Worm (Caenorhabditis elegans) whole organism, L1 larva: ENCODE results near the gene C51E3.6.

Experiments
- C04F5.9 ChIP-seq: sonication (generic microtip); optimal IDR thresholded peaks from 2 replicates; lab custom pipeline; 2016; ENCODE audit warnings: missing genetic modification characterization, missing compliant biosample characterization
- C16A3.4 ChIP-seq: fragments of 150-350 bp; optimal IDR thresholded peaks from 2 replicates; lab custom pipeline; 2014; ENCODE audit warnings: missing biosample characterization, missing genetic modification characterization
- aly-2 ChIP-seq: fragments of 150-350 bp; optimal IDR thresholded peaks from 2 replicates; lab custom pipeline; 2014; ENCODE audit warnings: missing biosample characterization, missing genetic modification characterization
- ama-1 ChIP-seq: fragments of 150-350 bp; optimal IDR thresholded peaks from 2 replicates; lab custom pipeline; 2014
- ceh-8 ChIP-seq: fragments of 200-800 bp; sonication (Bioruptor generic); optimal IDR thresholded peaks from 2 replicates; lab custom pipeline; 2018; ENCODE audit warnings: mild to moderate bottlenecking, missing genetic modification characterization, moderate library complexity, missing compliant biosample characterization
- ceh-88 ChIP-seq: fragments of 200-800 bp; sonication (Bioruptor generic); IDR thresholded peaks from 2 replicates; pipeline ENCODE4 v1.3.6; 2022; ENCODE audit warnings: missing genetic modification characterization, missing compliant biosample characterization
- ceh-90 ChIP-seq: sonication (generic microtip); optimal IDR thresholded peaks from 2 replicates; lab custom pipeline; 2016; ENCODE audit warnings: missing genetic modification characterization, missing compliant biosample characterization
- dpl-1 ChIP-seq, 3 experiments: fragments of 150-350 bp in 2 of 3; sonication (generic microtip) in 1 of 3; optimal IDR thresholded peaks; 2 replicates each; lab custom pipeline; 2014 to 2017; ENCODE audit warnings: missing biosample characterization in 3 of 3, missing genetic modification characterization in 3 of 3, missing genetic modification reagents in 3 of 3
- dsc-1 ChIP-seq: sonication (generic microtip); optimal IDR thresholded peaks from 2 replicates; lab custom pipeline; 2016; ENCODE audit warnings: mild to moderate bottlenecking, missing genetic modification characterization, missing compliant biosample characterization
- efl-1 ChIP-seq, 4 experiments: fragments of 150-350 bp; optimal IDR thresholded peaks in 3 of 4; peaks in 1 of 4; 1 replicate in 1 of 4; 2 replicates in 3 of 4; lab custom pipeline; 2014; ENCODE audit warnings: missing biosample characterization in 2 of 4, missing genetic modification characterization in 2 of 4, missing genetic modification reagents in 2 of 4
- egl-13 ChIP-seq: sonication (generic microtip); optimal IDR thresholded peaks from 2 replicates; lab custom pipeline; 2016; ENCODE audit warnings: missing genotype, missing genetic modification reagents, missing genetic modification characterization, missing compliant biosample characterization
- elt-2 ChIP-seq: sonication (generic microtip); optimal IDR thresholded peaks from 2 replicates; lab custom pipeline; 2016; ENCODE audit warnings: missing genetic modification characterization, mild to moderate bottlenecking, inconsistent platforms, missing compliant biosample characterization, missing genetic modification reagents
- elt-3 ChIP-seq, 6 experiments: fragments of 150-350 bp in 1 of 6; sonication (generic microtip); optimal IDR thresholded peaks; 2 replicates each; lab custom pipeline; 2017 to 2018; ENCODE audit warnings: missing biosample characterization in 6 of 6, missing genetic modification characterization in 6 of 6, inconsistent platforms in 1 of 6
- fkh-10 ChIP-seq: sonication (generic microtip); optimal IDR thresholded peaks from 2 replicates; lab custom pipeline; 2017; ENCODE audit warnings: missing biosample characterization, missing genetic modification reagents, missing genetic modification characterization
- fkh-4 ChIP-seq: sonication (generic microtip); optimal IDR thresholded peaks from 2 replicates; lab custom pipeline; 2016; ENCODE audit warnings: missing compliant biosample characterization, missing genetic modification characterization, borderline replicate concordance
- fkh-8 ChIP-seq: sonication (generic microtip); optimal IDR thresholded peaks from 2 replicates; lab custom pipeline; 2016; ENCODE audit warnings: mild to moderate bottlenecking, missing genetic modification characterization, missing compliant biosample characterization
- grh-1 ChIP-seq: fragments of 200-800 bp; sonication (Bioruptor generic); IDR thresholded peaks from 2 replicates; pipeline ENCODE4 v1.3.6; 2022; ENCODE audit warnings: missing genetic modification reagents, missing genetic modification characterization, missing compliant biosample characterization
- lin-14 ChIP-seq: fragments of 200-800 bp; sonication (Bioruptor generic); optimal IDR thresholded peaks from 2 replicates; lab custom pipeline; 2018; ENCODE audit warnings: mild to moderate bottlenecking, missing genetic modification characterization, moderate library complexity, missing compliant biosample characterization
- lir-3 ChIP-seq: sonication (generic microtip); optimal IDR thresholded peaks from 2 replicates; lab custom pipeline; 2016; ENCODE audit warnings: mild to moderate bottlenecking, missing genetic modification characterization, moderate library complexity, missing compliant biosample characterization; ENCODE audit not compliant: poor library complexity
- mef-2 ChIP-seq: fragments of 150-350 bp; optimal IDR thresholded peaks from 2 replicates; lab custom pipeline; 2014; ENCODE audit warnings: missing biosample characterization, missing genetic modification characterization
- nhr-12 ChIP-seq: sonication (generic microtip); optimal IDR thresholded peaks from 2 replicates; lab custom pipeline; 2017; ENCODE audit warnings: missing biosample characterization, missing genetic modification characterization
- nhr-237 ChIP-seq: fragments of 150-350 bp; optimal IDR thresholded peaks from 2 replicates; lab custom pipeline; 2014; ENCODE audit warnings: missing biosample characterization, missing genetic modification characterization
- nhr-47 ChIP-seq: sonication (generic microtip); optimal IDR thresholded peaks from 2 replicates; lab custom pipeline; 2016; ENCODE audit warnings: mild to moderate bottlenecking, missing genetic modification characterization, moderate library complexity, missing compliant biosample characterization
- nhr-71 ChIP-seq: sonication (generic microtip); optimal IDR thresholded peaks from 2 replicates; lab custom pipeline; 2016; ENCODE audit warnings: mild to moderate bottlenecking, missing genetic modification characterization, moderate library complexity, missing compliant biosample characterization
- nhr-77 ChIP-seq: fragments of 150-350 bp; optimal IDR thresholded peaks from 2 replicates; lab custom pipeline; 2014; ENCODE audit warnings: missing biosample characterization, missing genetic modification characterization
- nhr-84 ChIP-seq: sonication (generic microtip); optimal IDR thresholded peaks from 2 replicates; lab custom pipeline; 2017; ENCODE audit warnings: missing biosample characterization, missing genetic modification characterization
- nhr-85 ChIP-seq: sonication (generic microtip); peaks from one replicate; lab custom pipeline; 2016; ENCODE audit warnings: missing genetic modification characterization, inconsistent platforms, missing compliant biosample characterization
- nhr-90 ChIP-seq: sonication (generic microtip); optimal IDR thresholded peaks from 2 replicates; lab custom pipeline; 2016; ENCODE audit warnings: mild to moderate bottlenecking, missing genetic modification characterization, missing compliant biosample characterization; ENCODE audit not compliant: poor library complexity
- pag-3 ChIP-seq: sonication (generic microtip); optimal IDR thresholded peaks from 2 replicates; lab custom pipeline; 2017; ENCODE audit warnings: missing genetic modification characterization, mild to moderate bottlenecking, missing compliant biosample characterization, antibody characterized with exemption, borderline replicate concordance; ENCODE audit not compliant: insufficient read depth
- pax-3 ChIP-seq: fragments of 200-800 bp; sonication (Bioruptor generic); optimal IDR thresholded peaks from 2 replicates; lab custom pipeline; 2018; ENCODE audit warnings: mild to moderate bottlenecking, missing genetic modification characterization, moderate library complexity, missing compliant biosample characterization
- pqm-1 ChIP-seq: sonication (generic microtip); optimal IDR thresholded peaks from 3 replicates; lab custom pipeline; 2017; ENCODE audit warnings: missing biosample characterization, missing genetic modification characterization
- skn-1 ChIP-seq: fragments of 150-350 bp; optimal IDR thresholded peaks from 2 replicates; lab custom pipeline; 2014; ENCODE audit warnings: missing biosample characterization, missing genetic modification characterization
- snpc-4 ChIP-seq: fragments of 150-350 bp; optimal IDR thresholded peaks from 2 replicates; lab custom pipeline; 2014; ENCODE audit warnings: missing biosample characterization, missing genetic modification characterization
- snu-23 ChIP-seq: sonication (generic microtip); optimal IDR thresholded peaks from 2 replicates; lab custom pipeline; 2016; ENCODE audit warnings: missing genetic modification characterization, missing compliant biosample characterization
- sox-4 ChIP-seq: sonication (generic microtip); optimal IDR thresholded peaks from 2 replicates; lab custom pipeline; 2016; ENCODE audit warnings: missing genetic modification characterization, missing compliant biosample characterization
- sptf-1 ChIP-seq: fragments of 150-350 bp; optimal IDR thresholded peaks from 2 replicates; lab custom pipeline; 2014; ENCODE audit warnings: missing biosample characterization, missing genetic modification characterization
- sup-37 ChIP-seq: fragments of 200-800 bp; sonication (Bioruptor generic); optimal IDR thresholded peaks from 2 replicates; lab custom pipeline; 2018; ENCODE audit warnings: mild to moderate bottlenecking, missing genetic modification characterization, missing compliant biosample characterization
- swsn-7 ChIP-seq: sonication (generic microtip); optimal IDR thresholded peaks from 2 replicates; lab custom pipeline; 2016; ENCODE audit warnings: missing genetic modification characterization, missing compliant biosample characterization
- tbx-2 ChIP-seq: sonication (generic microtip); optimal IDR thresholded peaks from 2 replicates; lab custom pipeline; 2016; ENCODE audit warnings: missing genetic modification characterization, missing compliant biosample characterization
- unc-130 ChIP-seq: fragments of 150-350 bp; optimal IDR thresholded peaks from 2 replicates; lab custom pipeline; 2017; ENCODE audit warnings: missing biosample characterization, missing genetic modification characterization, inconsistent platforms
- unc-86 ChIP-seq: sonication (generic microtip); optimal IDR thresholded peaks from 2 replicates; lab custom pipeline; 2016; ENCODE audit warnings: missing genetic modification characterization, missing compliant biosample characterization
- xbp-1 ChIP-seq: sonication (generic microtip); optimal IDR thresholded peaks from 2 replicates; lab custom pipeline; 2016; ENCODE audit warnings: missing genetic modification characterization, missing compliant biosample characterization
- ztf-11 ChIP-seq, 2 experiments: sonication (generic microtip); optimal IDR thresholded peaks; 2 replicates each; lab custom pipeline; 2016 to 2017; ENCODE audit warnings: missing genetic modification characterization in 2 of 2, missing biosample characterization in 1 of 2, missing compliant biosample characterization in 1 of 2
- ztf-4 ChIP-seq: fragments of 150-350 bp; optimal IDR thresholded peaks from 2 replicates; lab custom pipeline; 2014; ENCODE audit warnings: missing biosample characterization, missing genetic modification characterization

The C51E3.6 gene

ce11 chrV:10152278-10152677, 14.0 kb downstream of the C51E3.6 start, which contains the start of gene srsx-28:
Gene srsx-28, plus strand, starts transcription at chrV:10152578.
- TF ChIP-seq ztf-11 (tag; optimal IDR thresholded peaks at IDR 0.05; lab: Kevin White, UChicago): no peak
- no peak for TF ChIP-seq efl-1 (optimal IDR thresholded peaks at IDR 0.05; lab: Kevin White, UChicago)
- TF ChIP-seq efl-1 (GFP tag; optimal IDR thresholded peaks at IDR 0.05 in 1 of 2; lab: Kevin White, UChicago): no peak
- TF ChIP-seq mef-2 (tag; lab: Kevin White, UChicago): no peak
- no peak for TF ChIP-seq nhr-47 (tag; lab: Kevin White, UChicago)
- no peak for TF ChIP-seq sox-4 (tag; lab: Kevin White, UChicago)
- no peak for TF ChIP-seq unc-130 (tag; lab: Kevin White, UChicago)
- no peak for TF ChIP-seq pax-3 (tag; lab: Kevin White, UChicago)
- no peak for TF ChIP-seq xbp-1 (tag; lab: Kevin White, UChicago)
- TF ChIP-seq lir-3 (tag; lab: Kevin White, UChicago): no peak
- no peak for TF ChIP-seq fkh-4 (tag; lab: Kevin White, UChicago)

ce11 chrV:10149728-10150127, 16.5 kb downstream of the C51E3.6 start, which contains the start of gene srsx-27:
Gene srsx-27, plus strand, starts transcription at chrV:10150028.
- TF ChIP-seq tbx-2 (tag; lab: Kevin White, UChicago) (no peak), nhr-77 (tag; lab: Kevin White, UChicago) (no peak), swsn-7 (tag; lab: Kevin White, UChicago) (no peak), skn-1 (no peak), sptf-1 (tag; lab: Kevin White, UChicago) (no peak), nhr-237 (tag; lab: Kevin White, UChicago) (no peak), dsc-1 (no peak), elt-3 (tag; optimal IDR thresholded peaks at IDR 0.05; lab: Kevin White, UChicago) (no peak), grh-1 (GFP tag; lab: Robert Waterston, UW) (no peak), nhr-12 (no peak), lin-14 (no peak), sup-37 (GFP tag; lab: Kevin White, UChicago) (no peak), ceh-88 (GFP tag; lab: Robert Waterston, UW) (no peak), ztf-4 (tag; lab: Kevin White, UChicago) (no peak), pqm-1 (tag; lab: Kevin White, UChicago) (no peak)
- TF ChIP-seq, all 84 proteins: peak for 0

- peak; percentile 37 for TF ChIP-seq nhr-47 (tag; lab: Kevin White, UChicago)
- no peak for TF ChIP-seq pag-3 (tag; lab: Kevin White, UChicago)
- TF ChIP-seq unc-86 (tag; lab: Kevin White, UChicago): no peak
- TF ChIP-seq nhr-85 (tag; lab: Kevin White, UChicago): no peak
- TF ChIP-seq fkh-4 (tag; lab: Kevin White, UChicago): no peak
- TF ChIP-seq dsc-1: no peak
- TF ChIP-seq C04F5.9 (tag; lab: Kevin White, UChicago): no peak
- TF ChIP-seq C16A3.4 (tag; lab: Kevin White, UChicago): no peak
- no peak for TF ChIP-seq ztf-4 (tag; lab: Kevin White, UChicago)
- TF ChIP-seq nhr-84 (tag; lab: Kevin White, UChicago): no peak
- TF ChIP-seq fkh-8 (tag; lab: Kevin White, UChicago): peak; percentile 56
- no peak for TF ChIP-seq nhr-12
- TF ChIP-seq aly-2 (tag; lab: Kevin White, UChicago): no peak
- TF ChIP-seq unc-130 (tag; lab: Kevin White, UChicago): no peak
- TF ChIP-seq ceh-90: peak; percentile 14
- TF ChIP-seq sptf-1 (tag; lab: Kevin White, UChicago): no peak
- TF ChIP-seq snpc-4 (tag; lab: Kevin White, UChicago): no peak
- TF ChIP-seq elt-2 (tag; lab: Kevin White, UChicago): no peak
- peak; percentile 51 for TF ChIP-seq ceh-8 (GFP tag; lab: Kevin White, UChicago)
- no peak for TF ChIP-seq nhr-90
- TF ChIP-seq fkh-10: no peak
- TF ChIP-seq dpl-1 (GFP tag; optimal IDR thresholded peaks at IDR 0.05; lab: Kevin White, UChicago): no peak
- TF ChIP-seq egl-13 (tag; lab: Kevin White, UChicago): no peak
- peak; percentile 30 for TF ChIP-seq nhr-71 (tag; lab: Kevin White, UChicago)
- TF ChIP-seq ama-1: no peak
- TF ChIP-seq snu-23 (GFP tag; lab: Kevin White, UChicago): no peak
- TF ChIP-seq, all 84 proteins: peak for 5
Observed at ce11 chrV:10148352-10148751, 17.9 kb downstream of the C51E3.6 start, which contains the start of gene srsx-26. Gene srsx-26, plus strand, starts transcription at chrV:10148652.
